Fruit fly (Drosophila melanogaster) whole organism, embryonic: ENCODE results near the gene CG15196.

Experiments
- Adf1 ChIP-seq: fragments of 200-800 bp; sonication (Bioruptor generic); IDR thresholded peaks from 2 replicates; pipeline ENCODE4 v1.3.6; 2022; ENCODE audit warnings: missing biosample characterization, missing genetic modification characterization
- Bdp1 ChIP-seq: fragments of 200-800 bp; sonication (Bioruptor generic); optimal IDR thresholded peaks from 3 replicates; lab custom pipeline; 2016; ENCODE audit warnings: missing biosample characterization, missing genetic modification characterization
- CG10366 ChIP-seq: fragments of 200-800 bp; sonication (Bioruptor generic); IDR thresholded peaks from 2 replicates; pipeline ENCODE4 v1.3.6; 2022; ENCODE audit warnings: missing biosample characterization, missing genetic modification characterization
- CG10979 ChIP-seq: fragments of 200-800 bp; sonication (Bioruptor generic); optimal IDR thresholded peaks from 2 replicates; lab custom pipeline; 2018; ENCODE audit warnings: missing biosample characterization, mild to moderate bottlenecking, missing genetic modification characterization, moderate library complexity
- CG12104 ChIP-seq: fragments of 200-800 bp; sonication (Bioruptor generic); optimal IDR thresholded peaks from 3 replicates; lab custom pipeline; 2016; ENCODE audit warnings: missing biosample characterization, missing genetic modification characterization
- CG12391 ChIP-seq: fragments of 200-800 bp; sonication (Bioruptor generic); optimal IDR thresholded peaks from 3 replicates; lab custom pipeline; 2018; ENCODE audit warnings: missing biosample characterization, mild to moderate bottlenecking, missing genetic modification characterization, moderate library complexity
- CG14441 ChIP-seq: fragments of 200-800 bp; sonication (Bioruptor generic); IDR thresholded peaks from 2 replicates; pipeline ENCODE4 v1.3.6; 2022; ENCODE audit warnings: missing biosample characterization, missing genetic modification characterization
- CG15514 ChIP-seq: fragments of 200-800 bp; sonication (Bioruptor generic); optimal IDR thresholded peaks from 3 replicates; lab custom pipeline; 2017; ENCODE audit warnings: missing biosample characterization, missing genetic modification characterization, mild to moderate bottlenecking, moderate library complexity, missing genetic modification reagents
- CG17612 ChIP-seq: fragments of 200-800 bp; sonication (Bioruptor generic); IDR thresholded peaks from 2 replicates; pipeline ENCODE4 v1.3.6; 2022; ENCODE audit warnings: missing biosample characterization, missing genetic modification characterization
- CG17829 ChIP-seq: fragments of 200-800 bp; optimal IDR thresholded peaks from 2 replicates; lab custom pipeline; 2019; ENCODE audit warnings: missing biosample characterization, mild to moderate bottlenecking, missing genetic modification characterization, moderate library complexity
- CG2889 ChIP-seq: fragments of 200-800 bp; sonication (Bioruptor generic); IDR thresholded peaks from 3 replicates; pipeline ENCODE4 v1.3.6; 2022; ENCODE audit warnings: missing biosample characterization, missing genetic modification characterization
- CG33213 ChIP-seq: fragments of 200-800 bp; sonication (Bioruptor generic); optimal IDR thresholded peaks from 3 replicates; lab custom pipeline; 2016; ENCODE audit warnings: missing biosample characterization, missing genetic modification characterization
- CG3847 ChIP-seq: fragments of 200-800 bp; sonication (Bioruptor generic); IDR thresholded peaks from 2 replicates; pipeline ENCODE4 v1.3.6; 2022; ENCODE audit warnings: missing biosample characterization, missing genetic modification characterization
- CG4617 ChIP-seq: fragments of 200-800 bp; sonication (Bioruptor generic); optimal IDR thresholded peaks from 3 replicates; lab custom pipeline; 2016; ENCODE audit warnings: missing biosample characterization, missing genetic modification characterization, borderline replicate concordance
- CG7928 ChIP-seq: fragments of 200-800 bp; sonication (Bioruptor generic); optimal IDR thresholded peaks from 2 replicates; lab custom pipeline; 2017; ENCODE audit warnings: missing biosample characterization, mild to moderate bottlenecking, missing genetic modification characterization
- CG8281 ChIP-seq: fragments of 200-800 bp; sonication (Bioruptor generic); optimal IDR thresholded peaks from 2 replicates; lab custom pipeline; 2018; ENCODE audit warnings: missing biosample characterization, mild to moderate bottlenecking, missing genetic modification characterization, moderate library complexity
- CG8290 ChIP-seq, 3 experiments: fragments of 200-800 bp; sonication (Bioruptor generic); optimal IDR thresholded peaks; 2 replicates each; lab custom pipeline; 2016 to 2019; ENCODE audit warnings: missing biosample characterization in 3 of 3, missing genetic modification characterization in 3 of 3, mild to moderate bottlenecking in 2 of 3, moderate library complexity in 1 of 3
- CHES-1-like ChIP-seq: fragments of 200-800 bp; sonication (Bioruptor generic); optimal IDR thresholded peaks from 2 replicates; lab custom pipeline; 2016; ENCODE audit warnings: missing biosample characterization, missing genetic modification characterization
- Chrac-16 ChIP-seq: fragments of 200-800 bp; sonication (Bioruptor generic); optimal IDR thresholded peaks from 3 replicates; lab custom pipeline; 2016; ENCODE audit warnings: missing biosample characterization, missing genetic modification characterization
- Dip2 ChIP-seq: fragments of 200-800 bp; sonication (Bioruptor generic); IDR thresholded peaks from 2 replicates; pipeline ENCODE4 v1.3.6; 2022; ENCODE audit warnings: missing biosample characterization, missing genetic modification characterization
- Dp ChIP-seq: fragments of 200-800 bp; sonication (Bioruptor generic); optimal IDR thresholded peaks from 2 replicates; lab custom pipeline; 2018; ENCODE audit warnings: missing biosample characterization, mild to moderate bottlenecking, missing genetic modification characterization, moderate library complexity
- Hr3 ChIP-seq: fragments of 200-800 bp; sonication (Bioruptor generic); optimal IDR thresholded peaks from 3 replicates; lab custom pipeline; 2016; ENCODE audit warnings: missing biosample characterization, missing genetic modification characterization
- Meics ChIP-seq: fragments of 200-800 bp; sonication (Bioruptor generic); optimal IDR thresholded peaks from 2 replicates; lab custom pipeline; 2017; ENCODE audit warnings: missing biosample characterization, mild to moderate bottlenecking, missing genetic modification characterization
- Mrtf ChIP-seq: fragments of 200-800 bp; sonication (Bioruptor generic); IDR thresholded peaks from 3 replicates; pipeline ENCODE4 v1.3.6; 2022; ENCODE audit warnings: missing biosample characterization, missing genetic modification characterization
- Rfx ChIP-seq: fragments of 200-800 bp; sonication (Bioruptor generic); IDR thresholded peaks from 2 replicates; pipeline ENCODE4 v1.3.6; 2022; ENCODE audit warnings: missing biosample characterization, missing genetic modification characterization
- Spps ChIP-seq: fragments of 200-800 bp; sonication (Bioruptor generic); optimal IDR thresholded peaks from 2 replicates; lab custom pipeline; 2018; ENCODE audit warnings: missing biosample characterization, mild to moderate bottlenecking, missing genetic modification characterization
- Ssrp ChIP-seq: fragments of 200-800 bp; sonication (Bioruptor generic); optimal IDR thresholded peaks from 2 replicates; lab custom pipeline; 2018; ENCODE audit warnings: missing biosample characterization, mild to moderate bottlenecking, missing genetic modification characterization, moderate library complexity
- TFAM ChIP-seq: fragments of 200-800 bp; sonication (Bioruptor generic); optimal IDR thresholded peaks from 2 replicates; lab custom pipeline; 2017; ENCODE audit warnings: missing biosample characterization, missing genetic modification characterization, inconsistent platforms
- Xbp1 ChIP-seq: fragments of 200-800 bp; sonication (Bioruptor generic); optimal IDR thresholded peaks from 3 replicates; lab custom pipeline; 2016; ENCODE audit warnings: missing biosample characterization, mild to moderate bottlenecking, missing genetic modification characterization
- bcd ChIP-seq: fragments of 200-800 bp; sonication (Bioruptor generic); optimal IDR thresholded peaks from 2 replicates; lab custom pipeline; 2017; ENCODE audit warnings: missing biosample characterization, mild to moderate bottlenecking, missing genetic modification characterization
- chm ChIP-seq: fragments of 200-800 bp; sonication (Bioruptor generic); IDR thresholded peaks from 2 replicates; pipeline ENCODE4 v1.3.6; 2022; ENCODE audit warnings: missing biosample characterization, missing genetic modification characterization
- danr ChIP-seq: fragments of 200-800 bp; sonication (Bioruptor generic); IDR thresholded peaks from 2 replicates; pipeline ENCODE4 v1.3.6; 2022; ENCODE audit warnings: missing biosample characterization, missing genetic modification characterization
- emc ChIP-seq: fragments of 200-800 bp; sonication (Bioruptor generic); optimal IDR thresholded peaks from 2 replicates; lab custom pipeline; 2016; ENCODE audit warnings: missing biosample characterization, missing genetic modification characterization
- fd102C ChIP-seq: fragments of 200-800 bp; sonication (Bioruptor generic); optimal IDR thresholded peaks from 2 replicates; lab custom pipeline; 2018; ENCODE audit warnings: missing biosample characterization, mild to moderate bottlenecking, missing genetic modification characterization, moderate library complexity
- fu2 ChIP-seq: fragments of 200-800 bp; sonication (Bioruptor generic); optimal IDR thresholded peaks from 2 replicates; lab custom pipeline; 2016; ENCODE audit warnings: missing biosample characterization, missing genetic modification characterization
- gcm2 ChIP-seq: fragments of 200-800 bp; sonication (Bioruptor generic); optimal IDR thresholded peaks from 2 replicates; lab custom pipeline; 2016; ENCODE audit warnings: missing biosample characterization, missing genetic modification characterization
- grn ChIP-seq: fragments of 200-800 bp; sonication (Bioruptor generic); optimal IDR thresholded peaks from 3 replicates; lab custom pipeline; 2017; ENCODE audit warnings: missing biosample characterization, missing genetic modification characterization
- gro ChIP-seq: fragments of 200-800 bp; sonication (Bioruptor generic); optimal IDR thresholded peaks from 2 replicates; lab custom pipeline; 2016; ENCODE audit warnings: missing biosample characterization, missing genetic modification characterization
- gsb-n ChIP-seq: fragments of 200-800 bp; sonication (Bioruptor generic); optimal IDR thresholded peaks from 3 replicates; lab custom pipeline; 2018; ENCODE audit warnings: missing biosample characterization, mild to moderate bottlenecking, missing genetic modification characterization
- h ChIP-seq: fragments of >200 bp; optimal IDR thresholded peaks from 2 replicates; lab custom pipeline; 2017
- nau ChIP-seq: fragments of 200-800 bp; sonication (Bioruptor generic); optimal IDR thresholded peaks from 3 replicates; lab custom pipeline; 2017; ENCODE audit warnings: missing biosample characterization, mild to moderate bottlenecking, missing genetic modification characterization, missing genetic modification reagents
- pb ChIP-seq: fragments of 200-800 bp; sonication (Bioruptor generic); optimal IDR thresholded peaks from 3 replicates; lab custom pipeline; 2016; ENCODE audit warnings: missing biosample characterization, missing genetic modification characterization
- pfk ChIP-seq: fragments of 200-800 bp; sonication (Bioruptor generic); optimal IDR thresholded peaks from 2 replicates; lab custom pipeline; 2018; ENCODE audit warnings: missing biosample characterization, mild to moderate bottlenecking, missing genetic modification characterization, moderate library complexity
- pzg ChIP-seq: fragments of 200-800 bp; sonication (Bioruptor generic); optimal IDR thresholded peaks from 3 replicates; lab custom pipeline; 2018; ENCODE audit warnings: missing biosample characterization, mild to moderate bottlenecking, missing genetic modification characterization, moderate library complexity
- scrt ChIP-seq: fragments of 200-800 bp; sonication (Bioruptor generic); optimal IDR thresholded peaks from 2 replicates; lab custom pipeline; 2018; ENCODE audit warnings: missing biosample characterization, mild to moderate bottlenecking, missing genetic modification characterization, moderate library complexity
- tna ChIP-seq: fragments of 200-800 bp; sonication (Bioruptor generic); IDR thresholded peaks from 2 replicates; pipeline ENCODE4 v1.3.6; 2022; ENCODE audit warnings: missing biosample characterization, missing genetic modification characterization; ENCODE audit not compliant: partially characterized antibody
- trem ChIP-seq: fragments of 200-800 bp; optimal IDR thresholded peaks from 3 replicates; lab custom pipeline; 2019; ENCODE audit warnings: missing biosample characterization, mild to moderate bottlenecking, missing genetic modification characterization, moderate library complexity
- ttk ChIP-seq: fragments of 200-800 bp; sonication (Bioruptor generic); IDR thresholded peaks from 2 replicates; pipeline ENCODE4 v2.1.2; 2022; ENCODE audit warnings: missing biosample characterization, missing genetic modification characterization
- unpg ChIP-seq: fragments of 200-800 bp; sonication (Bioruptor generic); optimal IDR thresholded peaks from 3 replicates; lab custom pipeline; 2018; ENCODE audit warnings: missing biosample characterization, mild to moderate bottlenecking, missing genetic modification characterization, moderate library complexity
- zf30C ChIP-seq: fragments of 200-800 bp; sonication (Bioruptor generic); optimal IDR thresholded peaks from 3 replicates; lab custom pipeline; 2018; ENCODE audit warnings: missing biosample characterization, mild to moderate bottlenecking, missing genetic modification characterization

CG15196 gene

DNA sequence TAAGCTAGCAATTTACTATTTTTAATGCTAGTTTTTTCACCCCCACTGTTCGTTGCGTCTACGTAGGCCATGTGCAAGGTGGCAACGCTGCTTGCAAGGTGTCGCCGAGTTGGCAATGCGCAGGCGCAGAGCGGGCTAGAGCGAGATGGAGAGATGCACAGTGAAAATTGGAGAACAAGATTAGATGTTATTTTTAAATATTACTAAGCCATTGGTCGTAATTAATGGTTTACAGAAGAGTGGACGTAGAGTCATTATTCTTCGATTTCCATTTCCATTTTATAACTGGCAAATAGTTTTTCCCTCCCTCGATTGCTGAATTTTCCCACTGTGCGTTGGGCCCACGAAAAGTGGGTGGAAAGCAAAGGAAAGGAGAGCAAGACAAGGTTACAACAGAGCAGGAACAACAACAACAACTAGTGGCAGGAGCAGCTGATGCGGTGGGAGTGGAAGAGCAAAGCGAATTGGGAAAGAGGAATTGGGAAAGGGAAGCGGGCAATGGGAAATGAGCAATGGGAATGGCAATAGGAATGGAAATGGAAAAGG, 43.2 kb downstream of the CG15196 start (continued):
- TF ChIP-seq tna, result no peak
- TF ChIP-seq gro (GFP tag; lab: Kevin White, UChicago), result peak; percentile 83
- TF ChIP-seq CG8281 (tag; lab: Kevin White, UChicago), result peak; percentile 20
- TF ChIP-seq Xbp1, result peak; percentile 76
- TF ChIP-seq gcm2 (GFP tag; lab: Kevin White, UChicago), result no peak
- TF ChIP-seq fu2, result peak; percentile 36
- TF ChIP-seq CG17612 (GFP tag; lab: Robert Waterston, UW), result peak; percentile 58
- no peak for TF ChIP-seq h
- no peak for TF ChIP-seq pfk
- peak; percentile 68 for TF ChIP-seq Chrac-16 (GFP tag; lab: Kevin White, UChicago)
- TF ChIP-seq CG15514 (GFP tag; lab: Kevin White, UChicago), result peak; percentile 66
- TF ChIP-seq Adf1 (GFP tag; lab: Robert Waterston, UW), result peak; percentile 52
- TF ChIP-seq grn (GFP tag; lab: Kevin White, UChicago), result no peak
- TF ChIP-seq chm, result peak; percentile 79
- TF ChIP-seq CG12104 (GFP tag; lab: Kevin White, UChicago), result peak; percentile 20
- peak; percentile 53 for TF ChIP-seq Bdp1 (GFP tag; lab: Kevin White, UChicago)
- peak; percentile 71 for TF ChIP-seq unpg (GFP tag; lab: Kevin White, UChicago)
- TF ChIP-seq Meics (GFP tag; lab: Kevin White, UChicago), result peak; percentile 64
- peak; percentile 73; the same call in 2 of the 3 replicates for TF ChIP-seq CG2889 (GFP tag; lab: Robert Waterston, UW)
- no peak for TF ChIP-seq TFAM (GFP tag; lab: Kevin White, UChicago)
- peak; percentile 65 for TF ChIP-seq trem
- TF ChIP-seq Rfx (GFP tag; lab: Robert Waterston, UW), result peak; percentile 84
- TF ChIP-seq pb (GFP tag; lab: Kevin White, UChicago), result peak; percentile 75
- TF ChIP-seq CG10979 (tag; lab: Kevin White, UChicago), result peak; percentile 66
- TF ChIP-seq CG12391 (tag; lab: Kevin White, UChicago), result peak; percentile 76
- no peak for TF ChIP-seq Spps (tag; lab: Kevin White, UChicago)
- TF ChIP-seq fd102C (GFP tag; lab: Kevin White, UChicago), result peak; percentile 20
- peak; percentile 66; the same call in 1 of the 3 replicates for TF ChIP-seq Mrtf
- TF ChIP-seq CG7928, result no peak
- peak; percentile 86 for TF ChIP-seq CG10366
- peak; percentile 63; the same call in 1 of the 2 replicates for TF ChIP-seq danr
- peak; percentile 66 for TF ChIP-seq scrt
- TF ChIP-seq CG3847 (GFP tag; lab: Robert Waterston, UW), result peak; percentile 66
- peak; percentile 70 for TF ChIP-seq bcd (GFP tag; lab: Kevin White, UChicago)
- TF ChIP-seq CG14441 (GFP tag; lab: Robert Waterston, UW), result peak; percentile 85
- peak; percentile 53 for TF ChIP-seq CHES-1-like (GFP tag; lab: Kevin White, UChicago)
- TF ChIP-seq Hr3 (GFP tag; lab: Kevin White, UChicago), result peak; percentile 40
- TF ChIP-seq zf30C (GFP tag; lab: Kevin White, UChicago), result no peak
- no peak for TF ChIP-seq Dp (GFP tag; lab: Kevin White, UChicago)
- peak; percentile 37 for TF ChIP-seq CG8290 (GFP tag; optimal IDR thresholded peaks at IDR 0.05; lab: Kevin White, UChicago)
- TF ChIP-seq CG8290 (tag; optimal IDR thresholded peaks at IDR 0.05; lab: Kevin White, UChicago), result peak in 1 of 2 experiments; percentile 90
- TF ChIP-seq ttk, result peak; percentile 83
- TF ChIP-seq CG33213 (GFP tag; lab: Kevin White, UChicago), result peak; percentile 68
- TF ChIP-seq Ssrp (tag; lab: Kevin White, UChicago), result peak; percentile 36
- peak; percentile 55 for TF ChIP-seq nau (GFP tag; lab: Kevin White, UChicago)
- no peak for TF ChIP-seq emc (GFP tag; lab: Kevin White, UChicago)
- TF ChIP-seq gsb-n (tag; lab: Kevin White, UChicago), result peak; percentile 66
- peak; percentile 14 for TF ChIP-seq pzg (GFP tag; lab: Kevin White, UChicago)
- TF ChIP-seq Dip2, result no peak
- TF ChIP-seq CG17829 (tag; lab: Kevin White, UChicago), result peak; percentile 70
- peak; percentile 29 for TF ChIP-seq CG4617 (GFP tag; lab: Kevin White, UChicago)
